Fruit fly (Drosophila melanogaster): ENCODE data around the gene CREG.

DNA sequence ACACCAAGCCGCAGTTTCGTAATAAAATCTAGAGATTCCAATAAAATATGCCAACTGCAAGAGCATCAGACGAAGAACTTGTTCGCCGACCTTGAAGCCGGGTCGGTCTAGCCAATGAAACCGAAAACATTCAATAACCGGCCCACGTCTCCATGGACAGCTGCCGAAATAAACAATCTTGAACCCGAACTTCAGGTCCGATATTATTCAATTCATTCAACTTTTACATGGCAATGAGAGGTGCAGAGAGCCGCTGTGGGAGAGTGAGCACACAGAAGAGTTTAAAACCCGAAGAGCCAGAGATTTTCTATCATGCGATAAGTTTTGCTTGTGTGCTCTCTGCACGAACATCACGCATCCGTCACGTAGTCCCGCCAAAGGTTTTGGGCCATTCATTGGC is 16.9 kb downstream of the CREG start:
- TF ChIP-seq crp (GFP tag; optimal IDR thresholded peaks at IDR 0.05) (no peak), dimm (GFP tag; IDR thresholded peaks at IDR 0.05) (no peak), Nf-YB (GFP tag; optimal IDR thresholded peaks at IDR 0.05) (no peak), sima (GFP tag; optimal IDR thresholded peaks at IDR 0.05) (no peak)
